Worm (Caenorhabditis elegans) whole organism, early embryonic: Measurements from ENCODE around the gene T15B7.14.

Experiments used
- B0310.2 ChIP-seq: sonication (generic microtip); optimal IDR thresholded peaks from 2 replicates; lab custom pipeline; 2016; ENCODE audit warnings: mild to moderate bottlenecking, missing genetic modification characterization, missing compliant biosample characterization
- F13C5.2 ChIP-seq: sonication (generic microtip); optimal IDR thresholded peaks from 2 replicates; lab custom pipeline; 2017; ENCODE audit warnings: mild to moderate bottlenecking, missing genetic modification characterization, inconsistent platforms, missing compliant biosample characterization
- ama-1 ChIP-seq: fragments of 150-350 bp; optimal IDR thresholded peaks from 2 replicates; lab custom pipeline; 2014
- ets-7 ChIP-seq: sonication (generic microtip); optimal IDR thresholded peaks from 2 replicates; lab custom pipeline; 2016; ENCODE audit warnings: missing genotype, missing genetic modification characterization, missing compliant biosample characterization
- hmbx-1 ChIP-seq: sonication (generic microtip); optimal IDR thresholded peaks from 2 replicates; lab custom pipeline; 2016; ENCODE audit warnings: mild to moderate bottlenecking, missing genetic modification characterization, missing compliant biosample characterization
- scrt-1 ChIP-seq: fragments of 200-800 bp; sonication (Bioruptor generic); IDR thresholded peaks from 2 replicates; pipeline ENCODE4 v1.3.6; 2022; ENCODE audit warnings: missing genetic modification characterization, missing compliant biosample characterization

DNA sequence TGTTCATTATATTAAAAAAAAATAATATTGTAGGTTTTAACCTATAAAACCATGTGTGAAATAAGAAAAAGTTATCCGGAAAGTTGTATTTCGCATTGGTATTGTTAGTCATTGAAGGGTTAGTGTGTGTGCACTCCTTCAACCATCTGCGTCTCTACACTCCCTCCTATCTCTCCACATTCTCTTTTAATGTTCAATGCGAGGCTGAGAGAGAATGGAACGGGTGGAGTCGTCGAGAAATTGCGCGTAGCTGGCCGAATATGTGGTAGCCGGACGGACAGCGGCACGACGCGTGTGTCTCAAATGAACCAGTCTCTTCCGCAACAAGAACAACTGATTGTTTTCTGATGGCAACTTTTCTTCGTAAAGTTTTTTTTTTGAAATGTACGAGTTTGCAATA lies 38.2 kb downstream of the T15B7.14 start:
- TF ChIP-seq ama-1 (lab: Kevin White, UChicago) (no peak), B0310.2 (tag; lab: Kevin White, UChicago) (no peak), F13C5.2 (tag; lab: Kevin White, UChicago) (no peak), ets-7 (tag; lab: Kevin White, UChicago) (no peak), hmbx-1 (no peak), scrt-1 (GFP tag; lab: Robert Waterston, UW) (no peak)
